Fruit fly (Drosophila melanogaster) whole organism, embryonic: Measurements from ENCODE around the gene CG31515.
A peak's percentile ranks its signal among the peaks of the same experiment; 100 is the strongest.

Source experiments
- ATbp ChIP-seq: fragments of 200-800 bp; sonication (Bioruptor generic); optimal IDR thresholded peaks from 2 replicates; lab custom pipeline; 2017; ENCODE audit warnings: missing biosample characterization, mild to moderate bottlenecking, missing genetic modification characterization, missing genetic modification reagents
- Asciz ChIP-seq: fragments of 200-800 bp; sonication (Bioruptor generic); optimal IDR thresholded peaks from 2 replicates; lab custom pipeline; 2017; ENCODE audit warnings: missing biosample characterization, mild to moderate bottlenecking, missing genetic modification characterization, missing genetic modification reagents
- CG10321 ChIP-seq: fragments of 200-800 bp; sonication (Bioruptor generic); IDR thresholded peaks from 2 replicates; pipeline ENCODE4 v1.3.6; 2022; ENCODE audit warnings: missing biosample characterization, missing genetic modification characterization
- CG11504 ChIP-seq: fragments of 200-800 bp; sonication (Bioruptor generic); optimal IDR thresholded peaks from 3 replicates; lab custom pipeline; 2019; ENCODE audit warnings: missing biosample characterization, mild to moderate bottlenecking, missing genetic modification characterization, moderate library complexity
- CG13424 ChIP-seq: fragments of 200-800 bp; sonication (Bioruptor generic); optimal IDR thresholded peaks from 2 replicates; lab custom pipeline; 2019; ENCODE audit warnings: missing biosample characterization, mild to moderate bottlenecking, missing genetic modification characterization, moderate library complexity
- CG1602 ChIP-seq: fragments of 200-800 bp; sonication (Bioruptor generic); optimal IDR thresholded peaks from 3 replicates; lab custom pipeline; 2016; ENCODE audit warnings: missing biosample characterization, missing genetic modification characterization
- CG2129 ChIP-seq: fragments of 200-800 bp; sonication (Bioruptor generic); IDR thresholded peaks from 2 replicates; pipeline ENCODE4 v1.3.6; 2022; ENCODE audit warnings: missing biosample characterization, missing genetic modification characterization; ENCODE audit not compliant: partially characterized antibody
- CG32767 ChIP-seq: fragments of 200-800 bp; sonication (Bioruptor generic); IDR thresholded peaks from 2 replicates; pipeline ENCODE4 v1.3.6; 2022; ENCODE audit warnings: missing biosample characterization, missing genetic modification characterization
- CG3838 ChIP-seq: fragments of 200-800 bp; sonication (Bioruptor generic); optimal IDR thresholded peaks from 3 replicates; lab custom pipeline; 2016; ENCODE audit warnings: missing biosample characterization, missing genetic modification characterization
- CG5953 ChIP-seq: fragments of 200-800 bp; sonication (Bioruptor generic); IDR thresholded peaks from 2 replicates; pipeline ENCODE4 v1.3.6; 2022; ENCODE audit warnings: missing biosample characterization, missing genetic modification characterization
- CG8359 ChIP-seq: fragments of 200-800 bp; sonication (Bioruptor generic); optimal IDR thresholded peaks from 2 replicates; lab custom pipeline; 2017; ENCODE audit warnings: missing biosample characterization, mild to moderate bottlenecking, missing genetic modification characterization, borderline replicate concordance
- CG8388 ChIP-seq: fragments of 200-800 bp; sonication (Bioruptor generic); optimal IDR thresholded peaks from 2 replicates; lab custom pipeline; 2019; ENCODE audit warnings: missing biosample characterization, mild to moderate bottlenecking, missing genetic modification characterization, moderate library complexity
- Chrac-16 ChIP-seq: fragments of 200-800 bp; sonication (Bioruptor generic); optimal IDR thresholded peaks from 3 replicates; lab custom pipeline; 2016; ENCODE audit warnings: missing biosample characterization, missing genetic modification characterization
- CoRest ChIP-seq: fragments of 200-800 bp; sonication (Bioruptor generic); optimal IDR thresholded peaks from 3 replicates; lab custom pipeline; 2018; ENCODE audit warnings: missing biosample characterization, mild to moderate bottlenecking, missing genetic modification characterization, moderate library complexity
- Drgx ChIP-seq: fragments of 200-800 bp; sonication (Bioruptor generic); IDR thresholded peaks from 2 replicates; pipeline ENCODE4 v1.3.6; 2022; ENCODE audit warnings: missing biosample characterization, missing genetic modification characterization
- Ets65A ChIP-seq: fragments of 200-800 bp; sonication (Bioruptor generic); peaks from one replicate; lab custom pipeline; 2016; ENCODE audit warnings: missing biosample characterization, missing genetic modification characterization
- Gug ChIP-seq: fragments of 200-800 bp; sonication (Bioruptor generic); IDR thresholded peaks from 4 replicates; pipeline ENCODE4 v1.3.6; 2022; ENCODE audit warnings: missing biosample characterization, missing genetic modification characterization
- Oli ChIP-seq: fragments of 200-800 bp; sonication (Bioruptor generic); optimal IDR thresholded peaks from 2 replicates; lab custom pipeline; 2018; ENCODE audit warnings: missing biosample characterization, mild to moderate bottlenecking, missing genetic modification characterization, moderate library complexity
- Optix ChIP-seq: fragments of 200-800 bp; sonication (Bioruptor generic); IDR thresholded peaks from 3 replicates; pipeline ENCODE4 v1.3.6; 2022; ENCODE audit warnings: missing biosample characterization, missing genetic modification characterization
- Sox102F ChIP-seq: fragments of 200-800 bp; sonication (Bioruptor generic); optimal IDR thresholded peaks from 2 replicates; lab custom pipeline; 2018; ENCODE audit warnings: missing biosample characterization, mild to moderate bottlenecking, missing genetic modification characterization, moderate library complexity
- Xbp1 ChIP-seq: fragments of 200-800 bp; sonication (Bioruptor generic); optimal IDR thresholded peaks from 3 replicates; lab custom pipeline; 2016; ENCODE audit warnings: missing biosample characterization, mild to moderate bottlenecking, missing genetic modification characterization
- ab ChIP-seq: fragments of 200-800 bp; sonication (Bioruptor generic); optimal IDR thresholded peaks from 2 replicates; lab custom pipeline; 2016; ENCODE audit warnings: missing biosample characterization, missing genetic modification characterization
- ash1 ChIP-seq: fragments of 200-800 bp; sonication (Bioruptor generic); optimal IDR thresholded peaks from 2 replicates; lab custom pipeline; 2018; ENCODE audit warnings: missing biosample characterization, mild to moderate bottlenecking, missing genetic modification characterization
- az2 ChIP-seq: fragments of 200-800 bp; sonication (Bioruptor generic); optimal IDR thresholded peaks from 3 replicates; lab custom pipeline; 2016; ENCODE audit warnings: missing biosample characterization, missing genetic modification characterization
- bsh ChIP-seq, 2 experiments: fragments of 200-800 bp; sonication (Bioruptor generic); optimal IDR thresholded peaks; 2 replicates each; lab custom pipeline; 2017 to 2018; ENCODE audit warnings: mild to moderate bottlenecking in 2 of 2, missing biosample characterization in 2 of 2, missing genetic modification characterization in 2 of 2, moderate library complexity in 1 of 2
- cato ChIP-seq: fragments of 200-800 bp; sonication (Bioruptor generic); optimal IDR thresholded peaks from 2 replicates; lab custom pipeline; 2016; ENCODE audit warnings: missing biosample characterization, missing genetic modification characterization, borderline replicate concordance
- dmrt99B ChIP-seq: fragments of 200-800 bp; sonication (Bioruptor generic); optimal IDR thresholded peaks from 2 replicates; lab custom pipeline; 2018; ENCODE audit warnings: missing biosample characterization, mild to moderate bottlenecking, missing genetic modification characterization, moderate library complexity
- esg ChIP-seq: fragments of 200-800 bp; sonication (Bioruptor generic); conservative IDR thresholded peaks from 2 replicates; pipeline ENCODE4 v1.3.6; 2022; ENCODE audit warnings: missing biosample characterization, missing genetic modification characterization
- eve ChIP-seq, 2 experiments: fragments of >200 bp; optimal IDR thresholded peaks; 2 replicates each; lab custom pipeline; 2017; ENCODE audit warnings: missing biosample characterization in 2 of 2, missing genetic modification characterization in 2 of 2
- gem ChIP-seq: fragments of 200-800 bp; sonication (Bioruptor generic); optimal IDR thresholded peaks from 2 replicates; lab custom pipeline; 2019; ENCODE audit warnings: missing biosample characterization, mild to moderate bottlenecking, missing genetic modification characterization, moderate library complexity
- grau ChIP-seq: fragments of 200-800 bp; optimal IDR thresholded peaks from 3 replicates; lab custom pipeline; 2019; ENCODE audit warnings: missing biosample characterization, mild to moderate bottlenecking, missing genetic modification characterization, moderate library complexity
- gsb-n ChIP-seq: fragments of 200-800 bp; sonication (Bioruptor generic); optimal IDR thresholded peaks from 3 replicates; lab custom pipeline; 2018; ENCODE audit warnings: missing biosample characterization, mild to moderate bottlenecking, missing genetic modification characterization
- jigr1 ChIP-seq: fragments of 200-800 bp; sonication (Bioruptor generic); IDR thresholded peaks from 3 replicates; pipeline ENCODE4 v1.3.6; 2022; ENCODE audit warnings: missing biosample characterization, missing genetic modification characterization
- jumu ChIP-seq: fragments of 200-800 bp; sonication (Bioruptor generic); optimal IDR thresholded peaks from 3 replicates; lab custom pipeline; 2016; ENCODE audit warnings: missing biosample characterization, missing genetic modification characterization
- ken ChIP-seq: fragments of 200-800 bp; sonication (Bioruptor generic); IDR thresholded peaks from 3 replicates; pipeline ENCODE4 v1.3.6; 2022; ENCODE audit warnings: missing biosample characterization, missing genetic modification characterization
- kni ChIP-seq: fragments of 200-800 bp; sonication (Bioruptor generic); optimal IDR thresholded peaks from 3 replicates; lab custom pipeline; 2017; ENCODE audit warnings: mild to moderate bottlenecking, missing biosample characterization, missing genetic modification reagents, missing genetic modification characterization
- nmo ChIP-seq: fragments of 200-800 bp; sonication (Bioruptor generic); optimal IDR thresholded peaks from 2 replicates; lab custom pipeline; 2018; ENCODE audit warnings: missing biosample characterization, mild to moderate bottlenecking, missing genetic modification characterization, moderate library complexity
- phol ChIP-seq: fragments of 200-800 bp; sonication (Bioruptor generic); optimal IDR thresholded peaks from 3 replicates; lab custom pipeline; 2018; ENCODE audit warnings: missing biosample characterization, mild to moderate bottlenecking, missing genetic modification characterization, moderate library complexity
- ranshi ChIP-seq: fragments of 200-800 bp; sonication (Bioruptor generic); IDR thresholded peaks from 2 replicates; pipeline ENCODE4 v1.3.6; 2022; ENCODE audit warnings: missing biosample characterization, missing genetic modification characterization
- sc ChIP-seq, 3 experiments: fragments of >200 bp in 2 of 3; fragments of 200-800 bp in 1 of 3; sonication (Bioruptor generic) in 1 of 3; optimal IDR thresholded peaks; 2 replicates in 2 of 3; 3 replicates in 1 of 3; lab custom pipeline; 2017; ENCODE audit warnings: mild to moderate bottlenecking in 1 of 3, missing biosample characterization in 1 of 3, missing genetic modification characterization in 1 of 3, missing genetic modification reagents in 1 of 3
- sens ChIP-seq: fragments of 200-800 bp; sonication (Bioruptor generic); peaks from one replicate; lab custom pipeline; 2016; ENCODE audit warnings: missing biosample characterization, missing genetic modification characterization
- sisA ChIP-seq: fragments of 200-800 bp; sonication (Bioruptor generic); IDR thresholded peaks from 2 replicates; pipeline ENCODE4 v1.3.6; 2022; ENCODE audit warnings: missing biosample characterization, missing genetic modification characterization
- so ChIP-seq: fragments of 200-800 bp; sonication (Bioruptor generic); IDR thresholded peaks from 3 replicates; pipeline ENCODE4 v1.3.6; 2022; ENCODE audit warnings: missing biosample characterization, missing genetic modification characterization
- tap ChIP-seq: fragments of 200-800 bp; optimal IDR thresholded peaks from 3 replicates; lab custom pipeline; 2019; ENCODE audit warnings: missing biosample characterization, mild to moderate bottlenecking, missing genetic modification characterization, moderate library complexity
- tgo ChIP-seq: fragments of 200-800 bp; sonication (Bioruptor generic); IDR thresholded peaks from 3 replicates; pipeline ENCODE4 v1.3.6; 2022; ENCODE audit warnings: missing biosample characterization, missing genetic modification characterization
- tin ChIP-seq: fragments of 200-800 bp; sonication (Bioruptor generic); optimal IDR thresholded peaks from 3 replicates; lab custom pipeline; 2016; ENCODE audit warnings: missing biosample characterization, missing genetic modification characterization
- wor ChIP-seq: fragments of 200-800 bp; sonication (Bioruptor generic); IDR thresholded peaks from 2 replicates; pipeline ENCODE4 v1.3.6; 2022; ENCODE audit warnings: missing biosample characterization, missing genetic modification characterization
- zen2 ChIP-seq: fragments of 200-800 bp; sonication (Bioruptor generic); IDR thresholded peaks from 3 replicates; pipeline ENCODE4 v1.3.6; 2022; ENCODE audit warnings: missing biosample characterization, missing genetic modification characterization; ENCODE audit not compliant: partially characterized antibody

CG31515 gene

dm6 chr3R:23396548-23397294 is 8.0 kb upstream of the CG31515 start (continued):
- TF ChIP-seq jigr1 (GFP tag; lab: Robert Waterston, UW) (no peak), grau (tag; lab: Kevin White, UChicago) (no peak), gsb-n (tag; lab: Kevin White, UChicago) (peak; percentile 31), nmo (GFP tag; lab: Kevin White, UChicago) (peak; percentile 19), Oli (peak; percentile 56), CG8388 (GFP tag; lab: Kevin White, UChicago) (peak; percentile 33), CG5953 (peak; percentile 63; the same call in 1 of the 2 replicates), sisA (GFP tag; lab: Robert Waterston, UW) (peak; percentile 50), ken (GFP tag; lab: Robert Waterston, UW) (peak; percentile 20; the same call in 1 of the 3 replicates), Asciz (GFP tag; lab: Kevin White, UChicago) (peak; percentile 11), ATbp (GFP tag; lab: Kevin White, UChicago) (peak; percentile 43), gem (peak; percentile 63), ash1 (no peak), so (GFP tag; lab: Robert Waterston, UW) (peak; percentile 45; the same call in 1 of the 3 replicates), bsh (GFP tag; optimal IDR thresholded peaks at IDR 0.05; lab: Kevin White, UChicago) (peak in 1 of 2 experiments; percentile 64), CG10321 (GFP tag; lab: Robert Waterston, UW) (no peak; the same call in 1 of the 2 replicates), CG13424 (tag; lab: Kevin White, UChicago) (peak; percentile 47), Xbp1 (GFP tag; lab: Kevin White, UChicago) (peak; percentile 37), wor (GFP tag; lab: Robert Waterston, UW) (peak; percentile 51), CG8359 (GFP tag; lab: Kevin White, UChicago) (no peak), CG1602 (GFP tag; lab: Kevin White, UChicago) (peak; percentile 12), CG32767 (peak; percentile 42; the same call in 1 of the 2 replicates), ranshi (GFP tag; lab: Robert Waterston, UW) (peak; percentile 32; the same call in 1 of the 2 replicates), Optix (0 out of 3 replicates have a peak, but pooled peaks have one; percentile 9), jumu (GFP tag; lab: Kevin White, UChicago) (no peak), CoRest (tag; lab: Kevin White, UChicago) (peak; percentile 41), esg (peak; percentile 69), sc (optimal IDR thresholded peaks at IDR 0.05; lab: Kevin White, UChicago) (no peak), sc (GFP tag; optimal IDR thresholded peaks at IDR 0.05; lab: Kevin White, UChicago) (peak; percentile 8), dmrt99B (peak; percentile 47), az2 (GFP tag; lab: Kevin White, UChicago) (peak; percentile 45), zen2 (GFP tag; lab: Robert Waterston, UW) (no peak), tgo (0 out of 3 replicates have a peak, but pooled peaks have one; percentile 22), Sox102F (peak; percentile 84)

- TF ChIP-seq tin (GFP tag; lab: Kevin White, UChicago) (no peak), Gug (GFP tag; lab: Robert Waterston, UW) (no peak), gem (peak; percentile 29), CG11504 (tag; lab: Kevin White, UChicago) (peak; percentile 28), ab (GFP tag; lab: Kevin White, UChicago) (no peak), Chrac-16 (GFP tag; lab: Kevin White, UChicago) (no peak), tap (tag; lab: Kevin White, UChicago) (no peak), Drgx (GFP tag; lab: Robert Waterston, UW) (peak; percentile 77), kni (no peak), eve (GFP tag; optimal IDR thresholded peaks at IDR 0.05; lab: Kevin White, UChicago) (peak in 1 of 2 experiments; percentile 1), CG2129 (GFP tag; lab: Robert Waterston, UW) (no peak), CG3838 (GFP tag; lab: Kevin White, UChicago) (no peak), sens (GFP tag; lab: Kevin White, UChicago) (peak; percentile 76), Sox102F (peak; percentile 53), cato (GFP tag; lab: Kevin White, UChicago) (peak; percentile 3), dmrt99B (peak; percentile 21), phol (tag; lab: Kevin White, UChicago) (peak; percentile 20), Ets65A (peak; percentile 26)
These were observed 7.0 kb upstream of the CG31515 start for dm6 chr3R:23395720-23396119.
